Fruit fly (Drosophila melanogaster) whole organism, embryonic: ENCODE data around the gene CG31551.

Experiments used
- Antp ChIP-seq: fragments of 200-800 bp; sonication (Bioruptor generic); optimal IDR thresholded peaks from 3 replicates; lab custom pipeline; 2016; ENCODE audit warnings: missing biosample characterization, missing genetic modification characterization
- C15 ChIP-seq: fragments of 200-800 bp; sonication (Bioruptor generic); IDR thresholded peaks from 3 replicates; pipeline ENCODE4 v1.3.6; 2022; ENCODE audit warnings: missing biosample characterization, missing genetic modification characterization
- CG12104 ChIP-seq: fragments of 200-800 bp; sonication (Bioruptor generic); optimal IDR thresholded peaks from 3 replicates; lab custom pipeline; 2016; ENCODE audit warnings: missing biosample characterization, missing genetic modification characterization
- CG13424 ChIP-seq: fragments of 200-800 bp; sonication (Bioruptor generic); optimal IDR thresholded peaks from 2 replicates; lab custom pipeline; 2019; ENCODE audit warnings: missing biosample characterization, mild to moderate bottlenecking, missing genetic modification characterization, moderate library complexity
- CG14441 ChIP-seq: fragments of 200-800 bp; sonication (Bioruptor generic); IDR thresholded peaks from 2 replicates; pipeline ENCODE4 v1.3.6; 2022; ENCODE audit warnings: missing biosample characterization, missing genetic modification characterization
- CG1529 ChIP-seq: fragments of 200-800 bp; sonication (Bioruptor generic); optimal IDR thresholded peaks from 3 replicates; lab custom pipeline; 2018; ENCODE audit warnings: missing biosample characterization, missing genetic modification characterization
- CG15514 ChIP-seq: fragments of 200-800 bp; sonication (Bioruptor generic); optimal IDR thresholded peaks from 3 replicates; lab custom pipeline; 2017; ENCODE audit warnings: missing biosample characterization, missing genetic modification characterization, mild to moderate bottlenecking, moderate library complexity, missing genetic modification reagents
- CG17359 ChIP-seq: fragments of 200-800 bp; sonication (Bioruptor generic); optimal IDR thresholded peaks from 3 replicates; lab custom pipeline; 2018; ENCODE audit warnings: missing biosample characterization, mild to moderate bottlenecking, missing genetic modification characterization, moderate library complexity
- CG17802 ChIP-seq: fragments of 200-800 bp; sonication (Bioruptor generic); optimal IDR thresholded peaks from 2 replicates; lab custom pipeline; 2018; ENCODE audit warnings: missing biosample characterization, mild to moderate bottlenecking, missing genetic modification characterization, moderate library complexity
- CG17912 ChIP-seq: fragments of 200-800 bp; sonication (Bioruptor generic); optimal IDR thresholded peaks from 2 replicates; lab custom pipeline; 2018; ENCODE audit warnings: missing biosample characterization, mild to moderate bottlenecking, missing genetic modification characterization
- CG18599 ChIP-seq: fragments of 200-800 bp; sonication (Bioruptor generic); optimal IDR thresholded peaks from 3 replicates; lab custom pipeline; 2017; ENCODE audit warnings: missing biosample characterization, missing genetic modification characterization, mild to moderate bottlenecking, moderate library complexity, missing genetic modification reagents
- CG2875 ChIP-seq: fragments of 200-800 bp; sonication (Bioruptor generic); optimal IDR thresholded peaks from 2 replicates; lab custom pipeline; 2017; ENCODE audit warnings: missing biosample characterization, mild to moderate bottlenecking, missing genetic modification characterization, missing genetic modification reagents
- CG30403 ChIP-seq: fragments of 200-800 bp; sonication (Bioruptor generic); optimal IDR thresholded peaks from 3 replicates; lab custom pipeline; 2016; ENCODE audit warnings: missing biosample characterization, missing genetic modification characterization
- CG4282 ChIP-seq: fragments of 200-800 bp; sonication (Bioruptor generic); optimal IDR thresholded peaks from 2 replicates; lab custom pipeline; 2016; ENCODE audit warnings: missing biosample characterization, missing genetic modification characterization
- CG7271 ChIP-seq: fragments of 200-800 bp; sonication (Bioruptor generic); optimal IDR thresholded peaks from 2 replicates; lab custom pipeline; 2018; ENCODE audit warnings: missing biosample characterization, mild to moderate bottlenecking, missing genetic modification characterization, moderate library complexity
- CG8089 ChIP-seq: fragments of 200-800 bp; sonication (Bioruptor generic); optimal IDR thresholded peaks from 3 replicates; lab custom pipeline; 2016; ENCODE audit warnings: missing biosample characterization, missing genetic modification characterization
- CG8944 ChIP-seq: fragments of 200-800 bp; sonication (Bioruptor generic); optimal IDR thresholded peaks from 3 replicates; lab custom pipeline; 2016; ENCODE audit warnings: missing biosample characterization, missing genetic modification characterization
- CG9932 ChIP-seq: fragments of 200-800 bp; sonication (Bioruptor generic); IDR thresholded peaks from 2 replicates; pipeline ENCODE4 v1.3.6; 2022; ENCODE audit warnings: missing biosample characterization, missing genetic modification characterization
- Dek ChIP-seq: fragments of 200-800 bp; sonication (Bioruptor generic); optimal IDR thresholded peaks from 3 replicates; lab custom pipeline; 2019; ENCODE audit warnings: missing biosample characterization, mild to moderate bottlenecking, missing genetic modification characterization, moderate library complexity
- Dp ChIP-seq: fragments of 200-800 bp; sonication (Bioruptor generic); optimal IDR thresholded peaks from 2 replicates; lab custom pipeline; 2018; ENCODE audit warnings: missing biosample characterization, mild to moderate bottlenecking, missing genetic modification characterization, moderate library complexity
- Drgx ChIP-seq: fragments of 200-800 bp; sonication (Bioruptor generic); IDR thresholded peaks from 2 replicates; pipeline ENCODE4 v1.3.6; 2022; ENCODE audit warnings: missing biosample characterization, missing genetic modification characterization
- H15 ChIP-seq: fragments of 200-800 bp; sonication (Bioruptor generic); IDR thresholded peaks from 3 replicates; pipeline ENCODE4 v1.3.6; 2022; ENCODE audit warnings: missing biosample characterization, missing genetic modification characterization
- Hr39 ChIP-seq: fragments of >200 bp; optimal IDR thresholded peaks from 2 replicates; lab custom pipeline; 2017
- Lhr ChIP-seq: fragments of 200-800 bp; sonication (Bioruptor generic); optimal IDR thresholded peaks from 3 replicates; lab custom pipeline; 2017; ENCODE audit warnings: mild to moderate bottlenecking, missing biosample characterization, missing genetic modification reagents, missing genetic modification characterization
- MTF-1 ChIP-seq: fragments of 200-800 bp; sonication (Bioruptor generic); optimal IDR thresholded peaks from 2 replicates; lab custom pipeline; 2018; ENCODE audit warnings: missing biosample characterization, mild to moderate bottlenecking, missing genetic modification characterization, borderline replicate concordance
- Mes4 ChIP-seq: fragments of 200-800 bp; sonication (Bioruptor generic); optimal IDR thresholded peaks from 2 replicates; lab custom pipeline; 2016; ENCODE audit warnings: missing biosample characterization, missing genetic modification characterization
- Myb ChIP-seq: fragments of 200-800 bp; sonication (Bioruptor generic); optimal IDR thresholded peaks from 2 replicates; lab custom pipeline; 2016; ENCODE audit warnings: missing biosample characterization, missing genetic modification characterization
- NC2α ChIP-seq: fragments of 200-800 bp; sonication (Bioruptor generic); optimal IDR thresholded peaks from 2 replicates; lab custom pipeline; 2016; ENCODE audit warnings: missing biosample characterization, missing genetic modification characterization
- Pdp1 ChIP-seq, 2 experiments: fragments of 200-800 bp; sonication (Bioruptor generic); optimal IDR thresholded peaks; 3 replicates each; lab custom pipeline; 2016; ENCODE audit warnings: missing biosample characterization in 2 of 2, missing genetic modification characterization in 2 of 2, mild to moderate bottlenecking in 1 of 2, moderate library complexity in 1 of 2
- Rx ChIP-seq: fragments of 200-800 bp; sonication (Bioruptor generic); IDR thresholded peaks from 2 replicates; pipeline ENCODE4 v1.3.6; 2022; ENCODE audit warnings: missing biosample characterization, missing genetic modification characterization
- Side ChIP-seq: fragments of 200-800 bp; sonication (Bioruptor generic); optimal IDR thresholded peaks from 2 replicates; lab custom pipeline; 2016; ENCODE audit warnings: missing biosample characterization, missing genetic modification characterization
- Vsx1 ChIP-seq: fragments of 200-800 bp; sonication (Bioruptor generic); optimal IDR thresholded peaks from 2 replicates; lab custom pipeline; 2017; ENCODE audit warnings: missing biosample characterization, mild to moderate bottlenecking, missing genetic modification characterization, missing genetic modification reagents
- chm ChIP-seq: fragments of 200-800 bp; sonication (Bioruptor generic); IDR thresholded peaks from 2 replicates; pipeline ENCODE4 v1.3.6; 2022; ENCODE audit warnings: missing biosample characterization, missing genetic modification characterization
- da ChIP-seq: fragments of 200-800 bp; sonication (Bioruptor generic); optimal IDR thresholded peaks from 2 replicates; lab custom pipeline; 2016; ENCODE audit warnings: missing biosample characterization, missing genetic modification characterization
- fd3F ChIP-seq: fragments of 200-800 bp; sonication (Bioruptor generic); optimal IDR thresholded peaks from 2 replicates; lab custom pipeline; 2018; ENCODE audit warnings: missing biosample characterization, mild to moderate bottlenecking, missing genetic modification characterization, moderate library complexity
- gt ChIP-seq: fragments of 200-800 bp; sonication (Bioruptor generic); IDR thresholded peaks from 2 replicates; pipeline ENCODE4 v1.3.6; 2022; ENCODE audit warnings: missing biosample characterization, missing genetic modification characterization
- hkb ChIP-seq, 2 experiments: fragments of 200-800 bp in 1 of 2; fragments of >200 bp in 1 of 2; sonication (Bioruptor generic) in 1 of 2; IDR thresholded peaks in 1 of 2; optimal IDR thresholded peaks in 1 of 2; 2 replicates each; pipeline versions ENCODE4 v1.3.6 to Lab custom; 2017 to 2022; ENCODE audit warnings: missing biosample characterization in 1 of 2, missing genetic modification characterization in 1 of 2
- hth ChIP-seq: fragments of >200 bp; optimal IDR thresholded peaks from 2 replicates; lab custom pipeline; 2017; ENCODE audit warnings: inconsistent platforms
- lab ChIP-seq: fragments of 200-800 bp; sonication (Bioruptor generic); optimal IDR thresholded peaks from 3 replicates; lab custom pipeline; 2017; ENCODE audit warnings: missing biosample characterization, missing genetic modification characterization, mild to moderate bottlenecking, moderate library complexity, missing genetic modification reagents
- nau ChIP-seq: fragments of 200-800 bp; sonication (Bioruptor generic); optimal IDR thresholded peaks from 3 replicates; lab custom pipeline; 2017; ENCODE audit warnings: missing biosample characterization, mild to moderate bottlenecking, missing genetic modification characterization, missing genetic modification reagents
- oc ChIP-seq: fragments of 200-800 bp; sonication (Bioruptor generic); optimal IDR thresholded peaks from 2 replicates; lab custom pipeline; 2018; ENCODE audit warnings: missing biosample characterization, mild to moderate bottlenecking, missing genetic modification characterization, moderate library complexity
- p53 ChIP-seq: fragments of 200-800 bp; sonication (Bioruptor generic); optimal IDR thresholded peaks from 2 replicates; lab custom pipeline; 2016; ENCODE audit warnings: missing biosample characterization, missing genetic modification characterization
- pita ChIP-seq: fragments of 200-800 bp; sonication (Bioruptor generic); optimal IDR thresholded peaks from 2 replicates; lab custom pipeline; 2017; ENCODE audit warnings: missing biosample characterization, mild to moderate bottlenecking, missing genetic modification characterization
- rib ChIP-seq: fragments of 200-800 bp; sonication (Bioruptor generic); IDR thresholded peaks from 2 replicates; pipeline ENCODE4 v1.3.6; 2022; ENCODE audit warnings: missing biosample characterization, missing genetic modification characterization
- row ChIP-seq: fragments of 200-800 bp; sonication (Bioruptor generic); IDR thresholded peaks from 3 replicates; pipeline ENCODE4 v1.3.6; 2022; ENCODE audit warnings: missing biosample characterization, missing genetic modification characterization
- schlank ChIP-seq: fragments of 200-800 bp; sonication (Bioruptor generic); optimal IDR thresholded peaks from 2 replicates; lab custom pipeline; 2018; ENCODE audit warnings: missing biosample characterization, mild to moderate bottlenecking, missing genetic modification characterization
- sna ChIP-seq: fragments of 200-800 bp; sonication (Bioruptor generic); IDR thresholded peaks from 2 replicates; pipeline ENCODE4 v1.3.6; 2022; ENCODE audit warnings: missing biosample characterization, missing genetic modification characterization; ENCODE audit not compliant: partially characterized antibody
- sqz ChIP-seq: fragments of 200-800 bp; sonication (Bioruptor generic); optimal IDR thresholded peaks from 3 replicates; lab custom pipeline; 2018; ENCODE audit warnings: missing biosample characterization, mild to moderate bottlenecking, missing genetic modification characterization
- sr ChIP-seq: fragments of 200-800 bp; sonication (Bioruptor generic); IDR thresholded peaks from 3 replicates; pipeline ENCODE4 v1.3.6; 2022; ENCODE audit warnings: missing biosample characterization, missing genetic modification characterization
- zen2 ChIP-seq: fragments of 200-800 bp; sonication (Bioruptor generic); IDR thresholded peaks from 3 replicates; pipeline ENCODE4 v1.3.6; 2022; ENCODE audit warnings: missing biosample characterization, missing genetic modification characterization; ENCODE audit not compliant: partially characterized antibody
- zfh2 ChIP-seq: fragments of 200-800 bp; sonication (Bioruptor generic); optimal IDR thresholded peaks from 2 replicates; lab custom pipeline; 2016; ENCODE audit warnings: missing biosample characterization, missing genetic modification characterization

Gene CG31551

DNA sequence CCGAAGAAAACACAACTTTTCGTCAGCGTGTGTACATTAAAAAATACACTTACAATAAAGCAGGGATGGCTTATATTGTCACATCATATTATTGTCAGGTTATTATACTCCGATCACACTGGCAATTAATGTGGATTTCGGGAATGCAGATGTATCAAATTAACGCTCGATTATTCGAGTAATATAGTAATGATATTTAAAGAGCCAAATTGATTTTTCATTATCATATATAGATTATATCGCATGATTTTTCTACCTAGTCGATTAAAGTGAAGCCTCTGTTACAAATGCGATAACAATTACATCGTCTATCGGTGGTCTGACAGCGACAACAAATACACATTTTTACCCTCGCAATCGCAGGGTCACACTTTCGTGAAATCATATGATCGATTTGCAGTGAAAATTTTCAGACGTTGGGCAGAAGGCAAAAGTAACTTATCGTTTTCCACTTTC, 36.2 kb upstream of the CG31551 start, which contains the start of the genes noi and Vha26 (continued):
- TF ChIP-seq Antp (GFP tag; lab: Kevin White, UChicago) (no peak), Dp (peak; percentile 32), Rx (GFP tag; lab: Robert Waterston, UW) (no peak), CG7271 (tag; lab: Kevin White, UChicago) (no peak), lab (GFP tag; lab: Kevin White, UChicago) (no peak), Vsx1 (GFP tag; lab: Kevin White, UChicago) (no peak), CG12104 (GFP tag; lab: Kevin White, UChicago) (no peak), zen2 (no peak), CG17802 (tag; lab: Kevin White, UChicago) (peak; percentile 94), gt (no peak), da (peak; percentile 8), CG8089 (GFP tag; lab: Kevin White, UChicago) (no peak), CG18599 (GFP tag; lab: Kevin White, UChicago) (no peak), Mes4 (peak; percentile 31), rib (no peak), CG8944 (no peak), CG4282 (GFP tag; lab: Kevin White, UChicago) (no peak), CG15514 (GFP tag; lab: Kevin White, UChicago) (peak; percentile 73), CG1529 (GFP tag; lab: Kevin White, UChicago) (no peak), NC2α (GFP tag; lab: Kevin White, UChicago) (no peak), C15 (no peak), CG14441 (GFP tag; lab: Robert Waterston, UW) (no peak), fd3F (peak; percentile 20), Hr39 (lab: Kevin White, UChicago) (no peak), sqz (GFP tag; lab: Kevin White, UChicago) (no peak), Drgx (GFP tag; lab: Robert Waterston, UW) (no peak), Pdp1 (GFP tag; optimal IDR thresholded peaks at IDR 0.05; lab: Kevin White, UChicago) (peak; percentile 4 to 43), MTF-1 (no peak), CG17912 (GFP tag; lab: Kevin White, UChicago) (no peak), Dek (tag; lab: Kevin White, UChicago) (no peak), CG2875 (GFP tag; lab: Kevin White, UChicago) (peak; percentile 12), sr (GFP tag; lab: Robert Waterston, UW) (no peak), oc (no peak), pita (GFP tag; lab: Kevin White, UChicago) (no peak), CG17359 (tag; lab: Kevin White, UChicago) (peak; percentile 25), hkb (optimal IDR thresholded peaks at IDR 0.05; lab: Kevin White, UChicago) (no peak), hkb (GFP tag; IDR thresholded peaks at IDR 0.05; lab: Robert Waterston, UW) (no peak), CG30403 (GFP tag; lab: Kevin White, UChicago) (peak; percentile 23), chm (no peak), Myb (GFP tag; lab: Kevin White, UChicago) (peak; percentile 63), hth (no peak), p53 (GFP tag; lab: Kevin White, UChicago) (no peak), zfh2 (GFP tag; lab: Kevin White, UChicago) (peak; percentile 59), Lhr (peak; percentile 56), CG13424 (peak; percentile 63), Side (GFP tag; lab: Kevin White, UChicago) (no peak), CG9932 (GFP tag; lab: Robert Waterston, UW) (peak; percentile 61; the same call in 1 of the 2 replicates), row (GFP tag; lab: Robert Waterston, UW) (peak; percentile 91), sna (GFP tag; lab: Robert Waterston, UW) (peak; percentile 37; the same call in 1 of the 2 replicates), H15 (GFP tag; lab: Robert Waterston, UW) (no peak), schlank (tag; lab: Kevin White, UChicago) (no peak), nau (GFP tag; lab: Kevin White, UChicago) (no peak)
